Fruit fly (Drosophila melanogaster) whole organism: ENCODE data around the gene timeout.

Source experiments
- CG8478 ChIP-seq: fragments of >200 bp; optimal IDR thresholded peaks from 2 replicates; lab custom pipeline; 2018; ENCODE audit warnings: inconsistent platforms
- Dll ChIP-seq: fragments of >200 bp; optimal IDR thresholded peaks from 2 replicates; lab custom pipeline; 2017
- pan ChIP-seq: fragments of >200 bp; optimal IDR thresholded peaks from 2 replicates; lab custom pipeline; 2017
- psq ChIP-seq: fragments of >200 bp; optimal IDR thresholded peaks from 2 replicates; lab custom pipeline; 2017
- usp ChIP-seq: fragments of >200 bp; optimal IDR thresholded peaks from 2 replicates; lab custom pipeline; 2017; ENCODE audit warnings: missing biosample characterization, missing genetic modification characterization, mixed read lengths

DNA sequence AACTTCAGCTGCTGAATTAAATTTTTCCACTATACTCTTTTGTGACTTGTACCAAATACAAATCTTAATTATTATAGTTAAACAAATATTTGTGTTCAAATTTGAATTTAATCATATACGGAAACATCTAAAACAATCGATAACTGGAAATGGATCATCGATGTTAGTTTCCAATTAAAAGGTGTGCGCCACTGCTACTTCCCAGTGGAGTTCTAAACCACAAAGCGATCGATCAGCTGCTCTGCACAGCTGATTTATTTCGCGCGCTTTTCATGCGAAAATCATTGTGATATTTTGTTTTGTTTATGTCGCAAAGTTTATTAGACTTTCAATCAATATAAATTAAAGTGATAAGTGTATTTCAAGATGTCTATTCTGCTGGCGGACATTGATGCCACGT, at the start of gene timeout:
- TF ChIP-seq psq (lab: Kevin White, UChicago), result no peak
- TF ChIP-seq CG8478, result no peak
- TF ChIP-seq pan, result no peak
- TF ChIP-seq Dll (lab: Kevin White, UChicago), result no peak
- no peak for TF ChIP-seq usp (GFP tag; lab: Kevin White, UChicago)
